Fruit fly (Drosophila melanogaster): ENCODE measurements around the gene 5-HT2A.

5-HT2A gene

dm6 chr3R:4654557-4655273 is 42.0 kb downstream of the 5-HT2A start, which contains the start of gene spartin (continued):
- TF ChIP-seq CG13287 (GFP tag; IDR thresholded peaks at IDR 0.05; ENCODE audit: partially characterized antibody) = peak; percentile 76
- peak; percentile 37 for TF ChIP-seq CG13424 (tag; optimal IDR thresholded peaks at IDR 0.05)
- TF ChIP-seq chif (GFP tag; optimal IDR thresholded peaks at IDR 0.05) = peak in 1 of 2 experiments; percentile 16
- TF ChIP-seq HLHmδ (GFP tag; optimal IDR thresholded peaks at IDR 0.05) = no peak
- TF ChIP-seq CG34224 (GFP tag; IDR thresholded peaks at IDR 0.05; ENCODE audit: partially characterized antibody) = peak; percentile 65
- 0 out of 2 replicates have a peak, but pooled peaks have one; percentile 35 for TF ChIP-seq Atf6 (GFP tag; IDR thresholded peaks at IDR 0.05)
- no peak for TF ChIP-seq dmrt11E (tag; optimal IDR thresholded peaks at IDR 0.05)
- TF ChIP-seq Sry-δ (GFP tag; optimal IDR thresholded peaks at IDR 0.05) = peak; percentile 18
- TF ChIP-seq MESR4 (GFP tag; optimal IDR thresholded peaks at IDR 0.05) = peak; percentile 13
- TF ChIP-seq CG8290 (GFP tag; optimal IDR thresholded peaks at IDR 0.05) = no peak
- TF ChIP-seq CG8290 (tag; optimal IDR thresholded peaks at IDR 0.05) = peak in 1 of 2 experiments; percentile 60
- no peak for TF ChIP-seq oc (tag; optimal IDR thresholded peaks at IDR 0.05)
- TF ChIP-seq CG31441 (GFP tag; IDR thresholded peaks at IDR 0.05) = no peak
- 0 out of 4 replicates have a peak, but pooled peaks have one; percentile 47 for TF ChIP-seq Dll (GFP tag; IDR thresholded peaks at IDR 0.05; ENCODE audit: partially characterized antibody)
- TF ChIP-seq dysf (GFP tag; IDR thresholded peaks at IDR 0.05) = no peak

dm6 chr3R:4658991-4659933 is 46.6 kb downstream of the 5-HT2A start, which contains the start of gene smash:
Gene smash, plus strand, starts transcription at chr3R:4659579.
- TF ChIP-seq salm (tag; optimal IDR thresholded peaks at IDR 0.05) (peak; percentile 38), bbx (GFP tag; IDR thresholded peaks at IDR 0.05; ENCODE audit: partially characterized antibody) (peak; percentile 67), CG17612 (GFP tag; IDR thresholded peaks at IDR 0.05) (peak; percentile 8; the same call in 1 of the 2 replicates), Myb (GFP tag; optimal IDR thresholded peaks at IDR 0.05) (peak; percentile 60), HmgD (GFP tag; optimal IDR thresholded peaks at IDR 0.05) (peak; percentile 71), Pdp1 (GFP tag; optimal IDR thresholded peaks at IDR 0.05) (peak in 1 of 2 experiments; percentile 98), slp2 (GFP tag; optimal IDR thresholded peaks at IDR 0.05) (no peak), ranshi (GFP tag; IDR thresholded peaks at IDR 0.05) (no peak), z (GFP tag; IDR thresholded peaks at IDR 0.05) (0 out of 3 replicates have a peak, but pooled peaks have one; percentile 23), zen2 (GFP tag; IDR thresholded peaks at IDR 0.05; ENCODE audit: partially characterized antibody) (peak; percentile 49; the same call in 1 of the 3 replicates), btn (GFP tag; optimal IDR thresholded peaks at IDR 0.05) (peak; percentile 34), wek (GFP tag; optimal IDR thresholded peaks at IDR 0.05) (peak; percentile 61), Side (GFP tag; optimal IDR thresholded peaks at IDR 0.05) (peak; percentile 35), CG4854 (GFP tag; optimal IDR thresholded peaks at IDR 0.05) (no peak), CG5180 (GFP tag; optimal IDR thresholded peaks at IDR 0.05) (no peak), hbn (GFP tag; IDR thresholded peaks at IDR 0.05; ENCODE audit: partially characterized antibody) (0 out of 2 replicates have a peak, but pooled peaks have one; percentile 40), Mrtf (GFP tag; IDR thresholded peaks at IDR 0.05) (peak; percentile 13; the same call in 1 of the 3 replicates), CG8388 (GFP tag; optimal IDR thresholded peaks at IDR 0.05) (no peak), CG7839 (tag; optimal IDR thresholded peaks at IDR 0.05) (peak; percentile 12), CG6791 (GFP tag; IDR thresholded peaks at IDR 0.05; ENCODE audit: partially characterized antibody) (peak; percentile 64), mam (GFP tag; optimal IDR thresholded peaks at IDR 0.05) (no peak), vvl (GFP tag; IDR thresholded peaks at IDR 0.05) (peak; percentile 72), CG32772 (GFP tag; IDR thresholded peaks at IDR 0.05) (no peak), Ada2b (GFP tag; IDR thresholded peaks at IDR 0.05) (0 out of 2 replicates have a peak, but pooled peaks have one; percentile 8), H15 (GFP tag; IDR thresholded peaks at IDR 0.05) (no peak), CG9932 (GFP tag; IDR thresholded peaks at IDR 0.05) (peak; percentile 39; the same call in 1 of the 2 replicates), BEAF-32 (GFP tag; optimal IDR thresholded peaks at IDR 0.05) (peak; percentile 28), CG2116 (GFP tag; optimal IDR thresholded peaks at IDR 0.05) (peak; percentile 49), CG16779 (GFP tag; IDR thresholded peaks at IDR 0.05) (peak; percentile 76), CG8281 (tag; optimal IDR thresholded peaks at IDR 0.05) (no peak)
